Fruit fly (Drosophila melanogaster) whole organism, wandering third instar larva: ENCODE measurements around the gene sbm.

Experiments
- CG32264 ChIP-seq: fragments of 200-800 bp; sonication (Bioruptor generic); optimal IDR thresholded peaks from 2 replicates; lab custom pipeline; 2016; ENCODE audit warnings: missing biosample characterization, missing genetic modification characterization
- Rel ChIP-seq, 2 experiments: fragments of 200-800 bp; sonication (Bioruptor generic) in 1 of 2; optimal IDR thresholded peaks; 2 replicates in 1 of 2; 3 replicates in 1 of 2; lab custom pipeline; 2016 to 2019; ENCODE audit warnings: mild to moderate bottlenecking in 2 of 2, missing biosample characterization in 2 of 2, missing genetic modification characterization in 2 of 2, moderate library complexity in 1 of 2
- Vsx2 ChIP-seq: fragments of 200-300, 225-300 bp; sonication (Bioruptor generic); optimal IDR thresholded peaks from 2 replicates; lab custom pipeline; 2018; ENCODE audit warnings: missing biosample characterization, missing genetic modification characterization; ENCODE audit not compliant: partially characterized antibody
- dsf ChIP-seq: sonication (Bioruptor generic); optimal IDR thresholded peaks from 2 replicates; lab custom pipeline; 2016; ENCODE audit warnings: missing biosample characterization, missing genetic modification characterization, borderline replicate concordance
- lola ChIP-seq: fragments of >200 bp; optimal IDR thresholded peaks from 2 replicates; lab custom pipeline; 2017; ENCODE audit warnings: missing biosample characterization, missing genetic modification characterization
- usp ChIP-seq: fragments of >200 bp; optimal IDR thresholded peaks from 2 replicates; lab custom pipeline; 2017; ENCODE audit warnings: missing biosample characterization, missing genetic modification characterization

DNA sequence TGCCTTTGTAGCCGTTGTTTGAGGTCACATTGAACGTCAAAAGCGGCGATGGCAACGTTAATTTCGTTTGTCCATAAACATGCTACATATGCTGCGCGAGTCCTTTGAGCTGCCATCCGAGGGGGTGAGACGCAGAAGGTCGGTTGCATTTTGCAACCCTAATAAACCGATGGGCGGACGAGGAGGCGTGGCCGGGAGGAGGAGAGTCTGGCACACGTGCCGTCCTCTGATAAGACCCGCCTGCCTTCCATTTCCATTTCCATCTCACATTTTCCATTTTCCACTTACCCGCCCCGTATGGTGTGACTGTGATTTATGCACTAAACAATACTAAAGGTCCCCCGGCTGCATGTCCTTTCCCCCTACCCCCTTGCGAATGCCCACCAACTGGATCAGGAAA is 47.4 kb upstream of the sbm start:
- TF ChIP-seq lola (no peak), Vsx2 (GFP tag; lab: Kevin White, UChicago) (no peak), usp (GFP tag; lab: Kevin White, UChicago) (no peak), Rel (GFP tag; optimal IDR thresholded peaks at IDR 0.05; lab: Kevin White, UChicago) (no peak), Rel (tag; optimal IDR thresholded peaks at IDR 0.05; lab: Kevin White, UChicago) (no peak), CG32264 (no peak), dsf (GFP tag; lab: Kevin White, UChicago) (no peak)
